Worm (Caenorhabditis elegans): ENCODE data around the gene Y39B6A.33.

DNA sequence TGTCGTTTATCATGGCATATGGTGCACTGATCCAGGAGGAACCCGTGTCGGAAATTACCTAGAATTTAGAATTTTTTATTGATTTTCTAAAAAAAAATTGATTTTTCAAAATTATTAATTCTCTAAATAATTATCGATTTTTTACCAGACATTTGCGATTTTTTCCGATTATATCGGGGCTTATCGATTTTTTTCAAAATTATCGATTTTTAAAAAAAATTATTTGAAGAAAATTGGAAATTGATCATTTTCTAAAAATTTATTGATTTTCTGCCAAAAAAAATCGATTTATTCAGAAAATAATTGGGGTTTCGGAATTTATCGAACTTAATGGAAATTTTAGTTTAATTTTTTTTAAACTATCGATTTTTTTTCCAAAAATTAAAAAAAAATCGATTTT lies 34.3 kb downstream of the Y39B6A.33 start:
- no peak for TF ChIP-seq ref-1 (GFP tag; conservative IDR thresholded peaks at IDR 0.05)
- TF ChIP-seq klf-2 (GFP tag; conservative IDR thresholded peaks at IDR 0.05): no peak
- no peak for TF ChIP-seq cog-1 (tag; optimal IDR thresholded peaks at IDR 0.05)
- TF ChIP-seq med-1 (GFP tag; optimal IDR thresholded peaks at IDR 0.05; ENCODE audit: insufficient read depth): no peak
- TF ChIP-seq ztf-29 (GFP tag; IDR thresholded peaks at IDR 0.05): no peak
- TF ChIP-seq ztf-23 (GFP tag; IDR thresholded peaks at IDR 0.05): no peak
- no peak for TF ChIP-seq flt-1 (GFP tag; IDR thresholded peaks at IDR 0.05)
- TF ChIP-seq tab-1 (GFP tag; IDR thresholded peaks at IDR 0.05): no peak
